Worm (Caenorhabditis elegans) whole organism, L4 larva: Measurements from ENCODE around the gene F59F5.7.

ENCODE experiments used
- F26F4.8 ChIP-seq: fragments of 200-800 bp; sonication (Bioruptor generic); conservative IDR thresholded peaks from 2 replicates; pipeline ENCODE4 v1.3.6; 2022; ENCODE audit warnings: missing genetic modification characterization, missing compliant biosample characterization
- F37D6.2 ChIP-seq: sonication (generic microtip); optimal IDR thresholded peaks from 2 replicates; lab custom pipeline; 2016; ENCODE audit warnings: mild to moderate bottlenecking, missing genetic modification characterization, missing compliant biosample characterization
- F49E8.2 ChIP-seq: sonication (generic microtip); optimal IDR thresholded peaks from 2 replicates; lab custom pipeline; 2016; ENCODE audit warnings: missing compliant biosample characterization, mild to moderate bottlenecking, missing genetic modification characterization, borderline replicate concordance
- T26A8.4 ChIP-seq: fragments of 200-800 bp; sonication (Bioruptor generic); IDR thresholded peaks from 2 replicates; pipeline ENCODE4 v1.3.6; 2022; ENCODE audit warnings: missing genetic modification characterization, missing compliant biosample characterization
- Y5F2A.4 ChIP-seq: fragments of 200-800 bp; sonication (Bioruptor generic); optimal IDR thresholded peaks from 2 replicates; lab custom pipeline; 2018; ENCODE audit warnings: mild to moderate bottlenecking, missing genetic modification characterization, missing compliant biosample characterization
- ZK337.2 ChIP-seq: fragments of 200-800 bp; sonication (Bioruptor generic); IDR thresholded peaks from 2 replicates; pipeline ENCODE4 v1.3.6; 2022; ENCODE audit warnings: missing genetic modification reagents, missing genetic modification characterization, missing compliant biosample characterization
- ZK546.5 ChIP-seq, 2 experiments: sonication (generic microtip); optimal IDR thresholded peaks; 2 replicates each; lab custom pipeline; 2017; ENCODE audit warnings: missing biosample characterization in 2 of 2, missing genetic modification characterization in 2 of 2
- aly-2 ChIP-seq: sonication (generic microtip); optimal IDR thresholded peaks from 2 replicates; lab custom pipeline; 2018; ENCODE audit warnings: missing biosample characterization, missing genetic modification characterization
- arid-1 ChIP-seq: fragments of 200-800 bp; sonication (Bioruptor generic); conservative IDR thresholded peaks from 2 replicates; pipeline ENCODE4 v1.3.6; 2022; ENCODE audit warnings: missing genetic modification reagents, missing genetic modification characterization, missing compliant biosample characterization
- ceh-28 ChIP-seq: fragments of 150-350 bp; optimal IDR thresholded peaks from 2 replicates; lab custom pipeline; 2014; ENCODE audit warnings: missing biosample characterization, missing genetic modification reagents, missing genetic modification characterization
- ceh-62 ChIP-seq: sonication (generic microtip); optimal IDR thresholded peaks from 2 replicates; lab custom pipeline; 2017; ENCODE audit warnings: missing biosample characterization, missing genetic modification characterization
- ceh-82 ChIP-seq: sonication (generic microtip); optimal IDR thresholded peaks from 2 replicates; lab custom pipeline; 2017; ENCODE audit warnings: missing biosample characterization, missing genetic modification characterization
- ces-1 ChIP-seq: fragments of 150-350 bp; sonication (generic microtip); optimal IDR thresholded peaks from 4 replicates; lab custom pipeline; 2014; ENCODE audit warnings: missing biosample characterization, missing genetic modification reagents, missing genetic modification characterization
- ctbp-1 ChIP-seq: fragments of 200-800 bp; sonication (Bioruptor generic); IDR thresholded peaks from 2 replicates; pipeline ENCODE4 v1.3.6; 2022; ENCODE audit warnings: missing genetic modification reagents, missing genetic modification characterization, missing compliant biosample characterization
- dmd-6 ChIP-seq: fragments of 200-800 bp; sonication (Bioruptor generic); IDR thresholded peaks from 2 replicates; pipeline ENCODE4 v1.3.6; 2022; ENCODE audit warnings: missing genetic modification reagents, missing genetic modification characterization, missing compliant biosample characterization
- dmd-9 ChIP-seq: fragments of 200-800 bp; sonication (Bioruptor generic); IDR thresholded peaks from 2 replicates; pipeline ENCODE4 v1.3.6; 2022; ENCODE audit warnings: missing genetic modification reagents, missing genetic modification characterization, missing compliant biosample characterization
- dpl-1 ChIP-seq: fragments of 150-350 bp; optimal IDR thresholded peaks from 2 replicates; lab custom pipeline; 2014; ENCODE audit warnings: missing biosample characterization, missing genetic modification reagents, missing genetic modification characterization
- duxl-1 ChIP-seq: sonication (generic microtip); optimal IDR thresholded peaks from 2 replicates; lab custom pipeline; 2016; ENCODE audit warnings: mild to moderate bottlenecking, missing genetic modification characterization, moderate library complexity, missing compliant biosample characterization; ENCODE audit not compliant: poor library complexity
- egl-27 ChIP-seq: sonication (generic microtip); optimal IDR thresholded peaks from 3 replicates; lab custom pipeline; 2017; ENCODE audit warnings: missing biosample characterization, missing genetic modification reagents, missing genetic modification characterization
- fkh-10 ChIP-seq: fragments of 150-350 bp; optimal IDR thresholded peaks from 2 replicates; lab custom pipeline; 2014; ENCODE audit warnings: missing biosample characterization, missing genetic modification reagents, missing genetic modification characterization
- hif-1 ChIP-seq, 2 experiments: sonication (generic microtip); optimal IDR thresholded peaks; 2 replicates each; lab custom pipeline; 2016 to 2017; ENCODE audit warnings: missing compliant biosample characterization in 2 of 2, missing genetic modification characterization in 2 of 2, missing genetic modification reagents in 2 of 2, missing genotype in 2 of 2, mild to moderate bottlenecking in 1 of 2
- jun-1 ChIP-seq: fragments of 150-350 bp; optimal IDR thresholded peaks from 2 replicates; lab custom pipeline; 2014; ENCODE audit warnings: missing biosample characterization, missing genetic modification reagents, missing genetic modification characterization
- lin-1 ChIP-seq: fragments of 200-800 bp; sonication (Bioruptor generic); IDR thresholded peaks from 2 replicates; pipeline ENCODE4 v1.3.6; 2022; ENCODE audit warnings: missing genetic modification reagents, missing genetic modification characterization, missing compliant biosample characterization
- lin-15B ChIP-seq: fragments of 150-350 bp; sonication (generic microtip); optimal IDR thresholded peaks from 3 replicates; lab custom pipeline; 2014; ENCODE audit warnings: missing biosample characterization, missing genetic modification characterization
- lin-38 ChIP-seq: fragments of 200-800 bp; sonication (Bioruptor generic); IDR thresholded peaks from 2 replicates; pipeline ENCODE4 v1.3.6; 2022; ENCODE audit warnings: missing genetic modification reagents, missing genetic modification characterization, missing compliant biosample characterization
- lir-3 ChIP-seq: sonication (generic microtip); optimal IDR thresholded peaks from 2 replicates; lab custom pipeline; 2016; ENCODE audit warnings: mild to moderate bottlenecking, missing genetic modification characterization, missing compliant biosample characterization
- lsy-2 ChIP-seq, 2 experiments: fragments of 150-350 bp in 1 of 2; sonication (generic microtip) in 1 of 2; optimal IDR thresholded peaks; 2 replicates each; lab custom pipeline; 2014 to 2017; ENCODE audit warnings: missing biosample characterization in 2 of 2, missing genetic modification characterization in 2 of 2
- madf-5 ChIP-seq, 2 experiments: fragments of 200-800 bp; sonication (Bioruptor generic); IDR thresholded peaks; 2 replicates each; pipeline ENCODE4 v1.3.6; 2022; ENCODE audit warnings: missing compliant biosample characterization in 2 of 2, missing genetic modification characterization in 2 of 2
- madf-9 ChIP-seq: fragments of 200-800 bp; sonication (Bioruptor generic); conservative IDR thresholded peaks from 2 replicates; pipeline ENCODE4 v1.3.6; 2022; ENCODE audit warnings: missing genetic modification reagents, missing genetic modification characterization, missing compliant biosample characterization
- mep-1 ChIP-seq: fragments of 150-350 bp; sonication (generic microtip); optimal IDR thresholded peaks from 3 replicates; lab custom pipeline; 2014; ENCODE audit warnings: missing biosample characterization, missing genetic modification characterization
- mxl-3 ChIP-seq: fragments of 200-800 bp; sonication (Bioruptor generic); optimal IDR thresholded peaks from 2 replicates; lab custom pipeline; 2018; ENCODE audit warnings: mild to moderate bottlenecking, missing genetic modification characterization, missing compliant biosample characterization
- nhr-11 ChIP-seq: fragments of 150-350 bp; optimal IDR thresholded peaks from 2 replicates; lab custom pipeline; 2014; ENCODE audit warnings: missing biosample characterization, missing genetic modification characterization
- nhr-111 ChIP-seq: fragments of 200-800 bp; sonication (Bioruptor generic); optimal IDR thresholded peaks from 2 replicates; lab custom pipeline; 2018; ENCODE audit warnings: mild to moderate bottlenecking, missing genetic modification characterization, missing compliant biosample characterization
- nhr-25 ChIP-seq: sonication (generic microtip); optimal IDR thresholded peaks from 2 replicates; lab custom pipeline; 2017; ENCODE audit warnings: missing genetic modification characterization, mild to moderate bottlenecking, missing compliant biosample characterization, antibody characterized with exemption, moderate library complexity, borderline replicate concordance; ENCODE audit not compliant: insufficient read depth
- nhr-41 ChIP-seq: fragments of 200-800 bp; sonication (Bioruptor generic); IDR thresholded peaks from 2 replicates; pipeline ENCODE4 v1.3.6; 2022; ENCODE audit warnings: missing genetic modification reagents, missing genetic modification characterization, missing compliant biosample characterization
- nhr-76 ChIP-seq: fragments of 150-350 bp; optimal IDR thresholded peaks from 2 replicates; lab custom pipeline; 2014; ENCODE audit warnings: missing biosample characterization, missing genetic modification characterization
- pha-4 ChIP-seq, 2 experiments: fragments of 150-350 bp in 1 of 2; fragments of 200-800 bp in 1 of 2; sonication (Bioruptor generic) in 1 of 2; IDR thresholded peaks in 1 of 2; optimal IDR thresholded peaks in 1 of 2; 2 replicates each; pipeline versions ENCODE4 v1.3.6 to Lab custom; 2014 to 2022; ENCODE audit warnings: missing genetic modification characterization in 2 of 2, missing genetic modification reagents in 2 of 2, missing biosample characterization in 1 of 2, missing compliant biosample characterization in 1 of 2
- saeg-2 ChIP-seq: fragments of 200-800 bp; sonication (Bioruptor generic); IDR thresholded peaks from 2 replicates; pipeline ENCODE4 v1.3.6; 2022; ENCODE audit warnings: missing genetic modification reagents, missing genetic modification characterization, missing compliant biosample characterization
- snpc-1.2 ChIP-seq: fragments of 200-800 bp; sonication (Bioruptor generic); IDR thresholded peaks from 2 replicates; pipeline ENCODE4 v1.3.6; 2022; ENCODE audit warnings: missing genetic modification reagents, missing genetic modification characterization, missing compliant biosample characterization
- unc-130 ChIP-seq: sonication (generic microtip); optimal IDR thresholded peaks from 2 replicates; lab custom pipeline; 2016; ENCODE audit warnings: missing genetic modification reagents, missing genetic modification characterization, missing compliant biosample characterization
- unc-39 ChIP-seq: sonication (generic microtip); optimal IDR thresholded peaks from 2 replicates; lab custom pipeline; 2017; ENCODE audit warnings: missing biosample characterization, missing genetic modification characterization
- unc-62 ChIP-seq, 3 experiments: fragments of 150-350 bp in 1 of 3; sonication (generic microtip); optimal IDR thresholded peaks in 2 of 3; peaks in 1 of 3; 1 replicate in 1 of 3; 2 replicates in 2 of 3; lab custom pipeline; 2014 to 2017; ENCODE audit warnings: missing biosample characterization in 3 of 3, missing genetic modification characterization in 3 of 3, missing genetic modification reagents in 3 of 3, missing genotype in 1 of 3
- zag-1 ChIP-seq: fragments of 150-350 bp; optimal IDR thresholded peaks from 2 replicates; lab custom pipeline; 2014; ENCODE audit warnings: missing biosample characterization, missing genetic modification characterization
- zip-2 ChIP-seq: fragments of 150-350 bp; optimal IDR thresholded peaks from 2 replicates; lab custom pipeline; 2014; ENCODE audit warnings: missing biosample characterization, missing genetic modification characterization
- ztf-7 ChIP-seq: fragments of 150-350 bp; optimal IDR thresholded peaks from 2 replicates; lab custom pipeline; 2014; ENCODE audit warnings: missing biosample characterization, missing genetic modification characterization

Gene F59F5.7

DNA sequence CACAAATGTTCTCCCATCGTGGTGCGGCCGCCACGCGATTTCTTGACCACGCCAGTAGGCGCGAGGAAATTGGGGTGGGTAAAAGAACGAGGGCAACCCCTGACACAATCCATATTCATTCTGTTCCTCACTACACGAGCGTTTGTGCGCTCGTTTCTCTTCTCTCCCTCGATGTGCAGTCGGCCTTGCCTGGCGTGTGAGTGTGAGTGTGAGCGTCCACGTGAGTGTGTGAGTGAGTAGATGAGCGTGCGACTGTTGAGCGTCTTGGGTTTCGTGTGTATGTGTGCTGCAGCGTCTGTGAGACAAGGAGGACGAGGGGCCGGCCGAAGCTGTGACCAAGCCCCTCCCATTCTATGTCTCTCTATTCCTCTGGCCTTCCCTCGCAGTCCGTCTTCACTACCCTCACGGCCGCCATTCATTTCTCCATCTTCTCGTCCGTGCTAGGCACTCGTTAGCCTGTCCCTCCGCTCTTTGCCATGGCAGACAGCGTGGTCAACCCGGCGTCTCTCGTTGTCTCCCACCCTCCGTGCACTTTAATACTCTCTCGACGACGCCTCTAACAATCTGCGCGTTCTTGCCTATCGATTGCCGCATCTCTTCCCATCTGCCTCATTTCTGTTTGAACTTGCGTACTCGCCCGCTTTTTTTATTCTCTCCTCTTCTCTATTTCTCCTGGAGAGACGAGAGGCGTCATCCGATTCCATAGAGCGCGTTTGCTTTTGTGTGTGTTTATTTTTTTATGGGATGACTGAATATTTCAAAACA is 9.3 kb downstream of the F59F5.7 start (continued):
- TF ChIP-seq pha-4 (GFP tag; IDR thresholded peaks at IDR 0.05; lab: Robert Waterston, UW) (peak; percentile 74), pha-4 (tag; optimal IDR thresholded peaks at IDR 0.05; lab: Kevin White, UChicago) (peak; percentile 97), nhr-76 (no peak), aly-2 (no peak), hif-1 (tag; optimal IDR thresholded peaks at IDR 0.05; lab: Kevin White, UChicago) (peak; percentile 70 to 81), ZK337.2 (GFP tag; lab: Robert Waterston, UW) (0 out of 2 replicates have a peak, but pooled peaks have one; percentile 3), lin-15B (tag; lab: Kevin White, UChicago) (no peak), jun-1 (tag; lab: Kevin White, UChicago) (peak; percentile 32), nhr-41 (GFP tag; lab: Robert Waterston, UW) (0 out of 2 replicates have a peak, but pooled peaks have one; percentile 25), F37D6.2 (tag; lab: Kevin White, UChicago) (peak; percentile 92), lsy-2 (tag; optimal IDR thresholded peaks at IDR 0.05; lab: Kevin White, UChicago) (peak; percentile 77 to 89), nhr-11 (tag; lab: Kevin White, UChicago) (peak; percentile 68), ctbp-1 (GFP tag; lab: Robert Waterston, UW) (peak; percentile 90), T26A8.4 (GFP tag; lab: Robert Waterston, UW) (peak; percentile 85), fkh-10 (peak; percentile 22), dpl-1 (GFP tag; lab: Kevin White, UChicago) (peak; percentile 45), madf-9 (GFP tag; lab: Robert Waterston, UW) (peak; percentile 61), ceh-28 (tag; lab: Kevin White, UChicago) (peak; percentile 87), dmd-9 (GFP tag; lab: Robert Waterston, UW) (no peak), duxl-1 (peak; percentile 4), ZK546.5 (tag; optimal IDR thresholded peaks at IDR 0.05; lab: Kevin White, UChicago) (no peak), F49E8.2 (tag; lab: Kevin White, UChicago) (no peak), ces-1 (GFP tag; lab: Kevin White, UChicago) (peak; percentile 56), arid-1 (GFP tag; lab: Robert Waterston, UW) (peak; percentile 66), nhr-111 (GFP tag; lab: Kevin White, UChicago) (peak; percentile 54), mep-1 (tag; lab: Kevin White, UChicago) (peak; percentile 93), F26F4.8 (no peak), madf-5 (GFP tag; IDR thresholded peaks at IDR 0.05; lab: Robert Waterston, UW) (no peak), ceh-82 (tag; lab: Kevin White, UChicago) (no peak)

ce11 chrX:10569185-10569584 is 9.9 kb downstream of the F59F5.7 start, which contains the start of gene bet-2:
bet-2 (plus strand) TSS chrX:10569273.
- TF ChIP-seq unc-62 (GFP tag; optimal IDR thresholded peaks at IDR 0.05 in 1 of 2; lab: Kevin White, UChicago) (peak in 1 of 2 experiments; percentile 97), unc-62 (tag; optimal IDR thresholded peaks at IDR 0.05; lab: Kevin White, UChicago) (no peak), zag-1 (tag; lab: Kevin White, UChicago) (no peak)

ce11 chrX:10576410-10576809 is 17.1 kb downstream of the F59F5.7 start:
- TF ChIP-seq Y5F2A.4 (GFP tag; lab: Kevin White, UChicago) = no peak
- no peak for TF ChIP-seq unc-130
- TF ChIP-seq aly-2 = no peak
- TF ChIP-seq lir-3 (tag; lab: Kevin White, UChicago) = no peak
- TF ChIP-seq nhr-25 (tag; lab: Kevin White, UChicago) = peak; percentile 42
- TF ChIP-seq unc-39 (tag; lab: Kevin White, UChicago) = no peak
- no peak for TF ChIP-seq egl-27 (tag; lab: Kevin White, UChicago)
- no peak for TF ChIP-seq nhr-76
- TF ChIP-seq saeg-2 = no peak
- TF ChIP-seq lin-38 (GFP tag; lab: Robert Waterston, UW) = peak; percentile 89
- peak; percentile 66 for TF ChIP-seq mep-1 (tag; lab: Kevin White, UChicago)
- TF ChIP-seq nhr-111 (GFP tag; lab: Kevin White, UChicago) = no peak
- no peak for TF ChIP-seq ceh-62 (tag; lab: Kevin White, UChicago)
- peak; percentile 32; the same call in 1 of the 2 replicates for TF ChIP-seq dmd-6 (GFP tag; lab: Robert Waterston, UW)
- no peak for TF ChIP-seq lin-1 (GFP tag; lab: Robert Waterston, UW)
- TF ChIP-seq ztf-7 (tag; lab: Kevin White, UChicago) = peak; percentile 59
- TF ChIP-seq snpc-1.2 (GFP tag; lab: Robert Waterston, UW) = no peak
- no peak for TF ChIP-seq pha-4 (GFP tag; IDR thresholded peaks at IDR 0.05; lab: Robert Waterston, UW)
- TF ChIP-seq pha-4 (tag; optimal IDR thresholded peaks at IDR 0.05; lab: Kevin White, UChicago) = peak; percentile 71
- peak; percentile 7 for TF ChIP-seq zip-2 (tag; lab: Kevin White, UChicago)
- peak; percentile 37 for TF ChIP-seq mxl-3 (GFP tag; lab: Kevin White, UChicago)
